Worm (Caenorhabditis elegans): Measurements from ENCODE around the gene C16C10.1.

The C16C10.1 gene

DNA sequence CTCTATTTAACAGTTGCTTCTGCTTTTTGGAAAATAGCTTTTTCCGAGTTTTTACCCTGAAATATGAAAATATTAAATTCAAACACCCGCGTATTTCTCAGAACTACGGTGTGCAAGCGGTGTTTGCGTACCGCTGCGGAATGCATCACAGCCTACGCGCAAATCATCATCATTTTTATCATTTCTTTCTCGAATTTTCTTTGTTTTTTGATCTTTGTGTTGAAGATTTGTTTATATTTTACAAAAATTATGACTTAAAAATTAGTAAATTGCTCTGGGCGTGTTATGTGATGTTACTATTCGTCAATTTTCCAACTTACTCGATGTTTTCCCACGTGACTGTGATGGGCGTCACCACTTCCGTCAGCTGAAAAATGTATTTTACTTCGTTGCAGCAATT, 30.3 kb downstream of the C16C10.1 start (continued):
- TF ChIP-seq nhr-25 (tag; optimal IDR thresholded peaks at IDR 0.05; ENCODE audit: borderline replicate concordance, insufficient read depth) (no peak), lim-7 (GFP tag; IDR thresholded peaks at IDR 0.05) (no peak), dpl-1 (GFP tag; optimal IDR thresholded peaks at IDR 0.05) (peak; percentile 97), nhr-76 (tag; optimal IDR thresholded peaks at IDR 0.05) (no peak), ZK337.2 (GFP tag; IDR thresholded peaks at IDR 0.05) (no peak), hif-1 (tag; optimal IDR thresholded peaks at IDR 0.05) (peak in 1 of 2 experiments; percentile 26), nhr-42 (GFP tag; IDR thresholded peaks at IDR 0.05) (no peak), ces-1 (GFP tag; optimal IDR thresholded peaks at IDR 0.05) (no peak), nhr-77 (tag; optimal IDR thresholded peaks at IDR 0.05) (peak; percentile 47), F37D6.2 (tag; optimal IDR thresholded peaks at IDR 0.05) (no peak), skn-1 (tag; optimal IDR thresholded peaks at IDR 0.05) (no peak), Y75B8A.6 (GFP tag; IDR thresholded peaks at IDR 0.05) (no peak), ztf-11 (tag; optimal IDR thresholded peaks at IDR 0.05) (no peak), lsy-2 (tag; optimal IDR thresholded peaks at IDR 0.05) (peak; percentile 88 to 99), T20F7.1 (GFP tag; optimal IDR thresholded peaks at IDR 0.05) (peak; percentile 53), php-3 (GFP tag; IDR thresholded peaks at IDR 0.05) (no peak), pqm-1 (tag; optimal IDR thresholded peaks at IDR 0.05) (no peak), sdz-12 (GFP tag; optimal IDR thresholded peaks at IDR 0.05) (no peak), ceh-32 (tag; optimal IDR thresholded peaks at IDR 0.05; ENCODE audit: poor library complexity) (no peak), lin-1 (GFP tag; IDR thresholded peaks at IDR 0.05) (no peak), hmg-1.1 (GFP tag; IDR thresholded peaks at IDR 0.05) (peak; percentile 51; the same call in 1 of the 2 replicates), lin-29 (GFP tag; IDR thresholded peaks at IDR 0.05) (no peak), arid-1 (GFP tag; conservative IDR thresholded peaks at IDR 0.05) (no peak), aha-1 (tag) (no peak), spr-3 (GFP tag; optimal IDR thresholded peaks at IDR 0.05) (no peak), tag-97 (GFP tag; IDR thresholded peaks at IDR 0.05) (no peak), Y105C5A.15 (GFP tag; IDR thresholded peaks at IDR 0.05) (no peak), hlh-30 (tag; optimal IDR thresholded peaks at IDR 0.05; ENCODE audit: insufficient read depth) (peak; percentile 85), mep-1 (tag; optimal IDR thresholded peaks at IDR 0.05) (peak; percentile 69), dmd-8 (GFP tag; IDR thresholded peaks at IDR 0.05) (no peak), vab-7 (GFP tag; IDR thresholded peaks at IDR 0.05) (no peak), madf-5 (GFP tag; IDR thresholded peaks at IDR 0.05) (no peak), Y5F2A.4 (GFP tag; optimal IDR thresholded peaks at IDR 0.05) (no peak), mdl-1 (tag; optimal IDR thresholded peaks at IDR 0.05) (peak in 1 of 2 experiments; percentile 59), hlh-11 (tag; optimal IDR thresholded peaks at IDR 0.05) (peak; percentile 79), spr-1 (tag; optimal IDR thresholded peaks at IDR 0.05) (no peak), nhr-10 (tag; optimal IDR thresholded peaks at IDR 0.05) (no peak), aly-2 (tag; optimal IDR thresholded peaks at IDR 0.05) (no peak), F10B5.3 (tag; optimal IDR thresholded peaks at IDR 0.05) (no peak), egl-27 (tag; optimal IDR thresholded peaks at IDR 0.05) (no peak), snpc-4 (tag; optimal IDR thresholded peaks at IDR 0.05) (no peak), nhr-11 (tag; optimal IDR thresholded peaks at IDR 0.05) (peak; percentile 64), mdt-29 (GFP tag; IDR thresholded peaks at IDR 0.05) (no peak), fkh-10 (GFP tag; optimal IDR thresholded peaks at IDR 0.05) (no peak), pha-4 (GFP tag; IDR thresholded peaks at IDR 0.05) (no peak; the same call in 1 of the 2 replicates), pha-4 (tag; optimal IDR thresholded peaks at IDR 0.05) (peak; percentile 48), cey-2 (tag; optimal IDR thresholded peaks at IDR 0.05; ENCODE audit: borderline replicate concordance, insufficient read depth) (no peak), attf-4 (tag; optimal IDR thresholded peaks at IDR 0.05) (no peak), daf-12 (tag; optimal IDR thresholded peaks at IDR 0.05) (no peak), nhr-6 (tag; optimal IDR thresholded peaks at IDR 0.05) (no peak), lin-15B (tag; optimal IDR thresholded peaks at IDR 0.05) (no peak), ctbp-1 (GFP tag; IDR thresholded peaks at IDR 0.05) (peak; percentile 48; the same call in 1 of the 2 replicates)
